Worm (Caenorhabditis elegans): Measurements from ENCODE around the gene F14B8.4.

DNA sequence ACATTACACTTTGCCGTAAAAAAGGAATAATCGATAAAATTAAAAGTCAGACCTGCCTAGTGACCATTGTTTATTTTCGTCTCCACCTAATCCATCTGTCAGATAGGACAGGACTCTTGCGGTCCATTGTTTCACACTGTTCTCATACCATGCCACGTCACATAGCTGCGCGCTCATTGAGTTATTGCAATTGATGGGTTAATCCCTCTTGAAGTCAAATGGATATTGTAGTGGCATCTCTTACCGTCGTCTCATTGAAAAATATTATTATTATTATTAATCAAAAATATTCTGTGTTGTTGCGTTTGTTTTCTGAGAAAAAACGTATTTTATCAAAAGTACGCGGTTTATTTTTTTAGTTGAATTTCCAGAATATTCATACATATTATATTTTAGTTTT, 11.5 kb downstream of the F14B8.4 start:
- TF ChIP-seq snpc-4 (tag; optimal IDR thresholded peaks at IDR 0.05): no peak
- no peak for TF ChIP-seq R02D3.7 (tag; optimal IDR thresholded peaks at IDR 0.05)
- TF ChIP-seq Y48G9A.11 (GFP tag; IDR thresholded peaks at IDR 0.05): no peak
- TF ChIP-seq unc-62 (GFP tag; optimal IDR thresholded peaks at IDR 0.05 in 1 of 2): peak in 1 of 2 experiments; percentile 63
- TF ChIP-seq unc-62 (tag; optimal IDR thresholded peaks at IDR 0.05): no peak
- TF ChIP-seq fos-1 (tag; optimal IDR thresholded peaks at IDR 0.05): no peak
- TF ChIP-seq cey-2 (tag; optimal IDR thresholded peaks at IDR 0.05; ENCODE audit: borderline replicate concordance, insufficient read depth): no peak
- TF ChIP-seq F37D6.2 (tag; optimal IDR thresholded peaks at IDR 0.05): no peak
- no peak for TF ChIP-seq lin-13 (GFP tag; optimal IDR thresholded peaks at IDR 0.05)
- TF ChIP-seq zfp-2 (tag; optimal IDR thresholded peaks at IDR 0.05): no peak
- no peak for TF ChIP-seq lin-39 (tag; optimal IDR thresholded peaks at IDR 0.05)
